Worm (Caenorhabditis elegans) whole organism, early embryonic: ENCODE measurements around the gene acs-20.

ENCODE experiments used
- B0310.2 ChIP-seq: sonication (generic microtip); optimal IDR thresholded peaks from 2 replicates; lab custom pipeline; 2016; ENCODE audit warnings: mild to moderate bottlenecking, missing genetic modification characterization, missing compliant biosample characterization
- F13C5.2 ChIP-seq: sonication (generic microtip); optimal IDR thresholded peaks from 2 replicates; lab custom pipeline; 2017; ENCODE audit warnings: mild to moderate bottlenecking, missing genetic modification characterization, inconsistent platforms, missing compliant biosample characterization
- aly-1 ChIP-seq: sonication (generic microtip); optimal IDR thresholded peaks from 2 replicates; lab custom pipeline; 2016; ENCODE audit warnings: missing genetic modification characterization, missing compliant biosample characterization
- ama-1 ChIP-seq: fragments of 150-350 bp; optimal IDR thresholded peaks from 2 replicates; lab custom pipeline; 2014
- ceh-13 ChIP-seq: fragments of 200-800 bp; sonication (Bioruptor generic); optimal IDR thresholded peaks from 2 replicates; lab custom pipeline; 2018; ENCODE audit warnings: mild to moderate bottlenecking, missing genetic modification characterization, missing compliant biosample characterization
- ceh-36 ChIP-seq: sonication (generic microtip); optimal IDR thresholded peaks from 2 replicates; lab custom pipeline; 2016; ENCODE audit warnings: missing genetic modification characterization, inconsistent platforms, missing compliant biosample characterization
- ets-7 ChIP-seq: sonication (generic microtip); optimal IDR thresholded peaks from 2 replicates; lab custom pipeline; 2016; ENCODE audit warnings: missing genotype, missing genetic modification characterization, missing compliant biosample characterization
- flt-1 ChIP-seq: fragments of 200-800 bp; sonication (Bioruptor generic); IDR thresholded peaks from 2 replicates; pipeline ENCODE4 v1.3.6; 2022; ENCODE audit warnings: missing genetic modification characterization, missing compliant biosample characterization
- hmbx-1 ChIP-seq: sonication (generic microtip); optimal IDR thresholded peaks from 2 replicates; lab custom pipeline; 2016; ENCODE audit warnings: mild to moderate bottlenecking, missing genetic modification characterization, missing compliant biosample characterization
- hmg-4 ChIP-seq: fragments of 200-800 bp; sonication (Bioruptor generic); optimal IDR thresholded peaks from 2 replicates; lab custom pipeline; 2018; ENCODE audit warnings: mild to moderate bottlenecking, missing genetic modification characterization, missing compliant biosample characterization
- hnd-1 ChIP-seq: sonication (generic microtip); optimal IDR thresholded peaks from 2 replicates; lab custom pipeline; 2016; ENCODE audit warnings: missing genetic modification characterization, missing compliant biosample characterization
- pes-1 ChIP-seq: fragments of 200-800 bp; sonication (Bioruptor generic); IDR thresholded peaks from 2 replicates; pipeline ENCODE4 v1.3.6; 2022; ENCODE audit warnings: missing genetic modification reagents, missing genetic modification characterization, missing compliant biosample characterization
- scrt-1 ChIP-seq: fragments of 200-800 bp; sonication (Bioruptor generic); IDR thresholded peaks from 2 replicates; pipeline ENCODE4 v1.3.6; 2022; ENCODE audit warnings: missing genetic modification characterization, missing compliant biosample characterization
- sea-1 ChIP-seq: fragments of 200-800 bp; sonication (Bioruptor generic); conservative IDR thresholded peaks from 2 replicates; pipeline ENCODE4 v1.3.6; 2022; ENCODE audit warnings: missing genetic modification characterization, missing compliant biosample characterization
- tbx-11 ChIP-seq: fragments of 200-800 bp; sonication (Bioruptor generic); IDR thresholded peaks from 2 replicates; pipeline ENCODE4 v1.3.6; 2022; ENCODE audit warnings: missing genetic modification characterization, missing compliant biosample characterization
- tbx-37 ChIP-seq: fragments of 200-800 bp; sonication (Bioruptor generic); conservative IDR thresholded peaks from 2 replicates; pipeline ENCODE4 v1.3.6; 2022; ENCODE audit warnings: missing genetic modification reagents, missing genetic modification characterization, missing compliant biosample characterization
- tra-4 ChIP-seq: sonication (generic microtip); optimal IDR thresholded peaks from 2 replicates; lab custom pipeline; 2017; ENCODE audit warnings: missing genetic modification characterization, missing compliant biosample characterization

acs-20 gene

ce11 chrIV:12419291-12419690, 20.8 kb upstream of the acs-20 start:
- TF ChIP-seq F13C5.2 (tag; lab: Kevin White, UChicago) (no peak), ama-1 (lab: Kevin White, UChicago) (no peak), ceh-36 (tag; lab: Kevin White, UChicago) (no peak), hmg-4 (GFP tag; lab: Kevin White, UChicago) (no peak), sea-1 (GFP tag; lab: Robert Waterston, UW) (no peak), ets-7 (no peak), hnd-1 (tag; lab: Kevin White, UChicago) (no peak), tbx-37 (GFP tag; lab: Robert Waterston, UW) (no peak), tbx-11 (GFP tag; lab: Robert Waterston, UW) (no peak), flt-1 (GFP tag; lab: Robert Waterston, UW) (no peak), aly-1 (no peak), pes-1 (no peak), hmbx-1 (tag; lab: Kevin White, UChicago) (no peak), B0310.2 (tag; lab: Kevin White, UChicago) (no peak), ceh-13 (GFP tag; lab: Kevin White, UChicago) (no peak), tra-4 (tag; lab: Kevin White, UChicago) (no peak), scrt-1 (GFP tag; lab: Robert Waterston, UW) (no peak)

- TF ChIP-seq tbx-11 (GFP tag; lab: Robert Waterston, UW) (no peak), F13C5.2 (tag; lab: Kevin White, UChicago) (peak; percentile 0), ceh-36 (tag; lab: Kevin White, UChicago) (no peak), flt-1 (GFP tag; lab: Robert Waterston, UW) (peak; percentile 43; the same call in 1 of the 2 replicates), ama-1 (lab: Kevin White, UChicago) (no peak), tbx-37 (GFP tag; lab: Robert Waterston, UW) (0 out of 2 replicates have a peak, but pooled peaks have one; percentile 15), B0310.2 (tag; lab: Kevin White, UChicago) (no peak), sea-1 (GFP tag; lab: Robert Waterston, UW) (0 out of 2 replicates have a peak, but pooled peaks have one; percentile 9), pes-1 (peak; percentile 77), scrt-1 (GFP tag; lab: Robert Waterston, UW) (peak; percentile 57; the same call in 1 of the 2 replicates)
Observed at ce11 chrIV:12417536-12418195, 19.2 kb upstream of the acs-20 start, which contains the start of gene F08G5.3. F08G5.3 (minus strand) TSS chrIV:12417586.

ce11 chrIV:12416629-12417404, 18.3 kb upstream of the acs-20 start:
- no peak for TF ChIP-seq B0310.2 (tag; lab: Kevin White, UChicago)
- no peak for TF ChIP-seq hnd-1 (tag; lab: Kevin White, UChicago)
- TF ChIP-seq tra-4 (tag; lab: Kevin White, UChicago) = no peak
- TF ChIP-seq ets-7 = no peak
- TF ChIP-seq ama-1 (lab: Kevin White, UChicago) = no peak
- 0 out of 2 replicates have a peak, but pooled peaks have one; percentile 35 for TF ChIP-seq scrt-1 (GFP tag; lab: Robert Waterston, UW)
- TF ChIP-seq flt-1 (GFP tag; lab: Robert Waterston, UW) = peak; percentile 46; the same call in 1 of the 2 replicates
- TF ChIP-seq ceh-36 (tag; lab: Kevin White, UChicago) = peak; percentile 29
- TF ChIP-seq F13C5.2 (tag; lab: Kevin White, UChicago) = no peak
- TF ChIP-seq tbx-11 (GFP tag; lab: Robert Waterston, UW) = 0 out of 2 replicates have a peak, but pooled peaks have one; percentile 45
- TF ChIP-seq pes-1 = peak; percentile 58; the same call in 1 of the 2 replicates
- TF ChIP-seq sea-1 (GFP tag; lab: Robert Waterston, UW) = peak; percentile 60; the same call in 1 of the 2 replicates
- TF ChIP-seq hmbx-1 (tag; lab: Kevin White, UChicago) = no peak
- peak; percentile 57 for TF ChIP-seq tbx-37 (GFP tag; lab: Robert Waterston, UW)
- peak; percentile 31 for TF ChIP-seq hmg-4 (GFP tag; lab: Kevin White, UChicago)
- TF ChIP-seq aly-1 = no peak
- no peak for TF ChIP-seq ceh-13 (GFP tag; lab: Kevin White, UChicago)

ce11 chrIV:12414601-12415000, 16.1 kb upstream of the acs-20 start:
- TF ChIP-seq hmg-4 (GFP tag; lab: Kevin White, UChicago) (no peak), sea-1 (GFP tag; lab: Robert Waterston, UW) (no peak), tra-4 (tag; lab: Kevin White, UChicago) (no peak), ceh-13 (GFP tag; lab: Kevin White, UChicago) (no peak), ceh-36 (tag; lab: Kevin White, UChicago) (no peak), hnd-1 (tag; lab: Kevin White, UChicago) (no peak), scrt-1 (GFP tag; lab: Robert Waterston, UW) (no peak), B0310.2 (tag; lab: Kevin White, UChicago) (no peak), hmbx-1 (tag; lab: Kevin White, UChicago) (no peak), pes-1 (no peak), ets-7 (no peak), tbx-37 (GFP tag; lab: Robert Waterston, UW) (no peak), ama-1 (lab: Kevin White, UChicago) (no peak), aly-1 (no peak), flt-1 (GFP tag; lab: Robert Waterston, UW) (no peak), F13C5.2 (tag; lab: Kevin White, UChicago) (no peak), tbx-11 (GFP tag; lab: Robert Waterston, UW) (no peak)

- no peak for TF ChIP-seq sea-1 (GFP tag; lab: Robert Waterston, UW)
- no peak for TF ChIP-seq hmg-4 (GFP tag; lab: Kevin White, UChicago)
- TF ChIP-seq ama-1 (lab: Kevin White, UChicago) = no peak
- no peak for TF ChIP-seq tbx-11 (GFP tag; lab: Robert Waterston, UW)
- TF ChIP-seq F13C5.2 (tag; lab: Kevin White, UChicago) = no peak
- TF ChIP-seq hnd-1 (tag; lab: Kevin White, UChicago) = no peak
- TF ChIP-seq tbx-37 (GFP tag; lab: Robert Waterston, UW) = no peak
- TF ChIP-seq flt-1 (GFP tag; lab: Robert Waterston, UW) = no peak
- no peak for TF ChIP-seq ets-7
- TF ChIP-seq aly-1 = no peak
- TF ChIP-seq scrt-1 (GFP tag; lab: Robert Waterston, UW) = no peak
- no peak for TF ChIP-seq pes-1
- no peak for TF ChIP-seq ceh-36 (tag; lab: Kevin White, UChicago)
- TF ChIP-seq B0310.2 (tag; lab: Kevin White, UChicago) = no peak
- no peak for TF ChIP-seq tra-4 (tag; lab: Kevin White, UChicago)
Observed at ce11 chrIV:12410167-12410566, 11.7 kb upstream of the acs-20 start, which contains the start of gene acl-13. acl-13 (plus strand) TSS chrIV:12410467.
